Worm (Caenorhabditis elegans): ENCODE measurements around the gene srg-67.

DNA sequence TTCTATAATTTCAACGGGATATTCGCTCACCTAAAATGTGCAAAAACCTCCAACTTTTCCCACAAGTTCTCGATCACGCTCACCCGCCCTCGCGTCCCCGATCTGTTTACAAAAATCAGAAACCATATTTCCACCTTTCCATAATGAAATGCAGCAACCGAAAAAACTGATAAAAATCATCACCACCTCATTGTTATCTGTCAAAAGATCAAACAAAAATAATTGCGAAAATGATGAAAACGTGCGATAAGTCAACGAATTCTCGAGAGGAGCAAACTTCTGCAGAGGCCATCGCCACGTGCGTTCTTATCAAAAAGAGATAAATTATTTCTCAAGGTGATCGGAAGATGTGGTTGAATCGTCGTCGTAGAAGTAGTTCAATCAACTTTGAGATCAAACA is 37.8 kb downstream of the srg-67 start:
- TF ChIP-seq snpc-4 (tag; optimal IDR thresholded peaks at IDR 0.05) (no peak), lir-3 (tag; optimal IDR thresholded peaks at IDR 0.05) (no peak), dve-1 (tag; optimal IDR thresholded peaks at IDR 0.05; ENCODE audit: insufficient read depth) (peak; percentile 81), ceh-82 (tag; optimal IDR thresholded peaks at IDR 0.05) (no peak), nhr-77 (tag; optimal IDR thresholded peaks at IDR 0.05) (peak; percentile 32), dpl-1 (GFP tag; optimal IDR thresholded peaks at IDR 0.05) (no peak), pqm-1 (tag; optimal IDR thresholded peaks at IDR 0.05) (peak; percentile 67), mep-1 (tag; optimal IDR thresholded peaks at IDR 0.05) (no peak), mdt-29 (GFP tag; IDR thresholded peaks at IDR 0.05) (no peak), nhr-28 (tag; optimal IDR thresholded peaks at IDR 0.05) (peak; percentile 88), unc-62 (GFP tag; optimal IDR thresholded peaks at IDR 0.05 in 1 of 2) (peak in 1 of 2 experiments; percentile 32), unc-62 (tag; optimal IDR thresholded peaks at IDR 0.05) (no peak)

Data from whole organism, L4 larva.